Comparison of ENCODE assay signal across 1 fruit fly cellular context in the genomic region with DNA sequence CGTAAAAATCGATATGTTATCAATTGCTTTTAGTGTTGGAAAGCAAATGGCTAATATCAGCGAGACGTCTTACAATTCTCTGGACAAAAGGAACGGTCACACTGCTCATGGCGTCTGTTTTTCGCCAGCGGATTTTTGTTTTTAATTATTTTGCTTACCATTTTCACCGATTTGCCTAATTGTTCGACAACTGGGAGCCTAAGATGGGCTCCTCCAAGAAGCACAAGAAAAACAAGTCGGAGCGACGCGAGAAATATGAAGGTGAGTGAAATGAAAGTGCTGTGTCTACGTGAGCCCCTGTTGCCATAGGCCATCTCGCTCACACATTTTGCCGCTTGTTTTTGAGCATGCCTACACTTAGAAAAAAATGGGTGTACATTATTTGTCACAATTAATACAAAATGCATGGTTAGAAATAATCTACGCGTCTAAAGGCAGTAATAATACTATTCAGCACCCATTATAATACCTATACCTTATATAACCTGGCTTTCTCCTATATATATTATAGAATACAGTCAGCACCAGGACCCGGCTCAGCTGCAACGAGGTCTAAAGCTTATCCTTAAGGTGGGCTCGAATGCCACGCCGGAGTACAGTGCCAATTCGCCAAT.
TF ChIP-seq lines count a peak whose summit lies in the region.

Gene Brd7-9, plus strand, starts transcription at position 78 of the 614 bp plus-strand sequence.

TF ChIP-seq in whole organism, embryonic, 481 proteins besides CTCF, POLR2A, EP300 and RAD21 (continued from another document):
- TF ChIP-seq CrebB (tag; optimal IDR thresholded peaks at IDR 0.05; lab: Kevin White, UChicago) (peak; percentile 12), NK7.1 (GFP tag; optimal IDR thresholded peaks at IDR 0.05; lab: Kevin White, UChicago) (peak; percentile 73), CG12299 (tag; optimal IDR thresholded peaks at IDR 0.05; lab: Kevin White, UChicago) (peak; percentile 56), vnd (GFP tag; IDR thresholded peaks at IDR 0.05; lab: Robert Waterston, UW; ENCODE audit: partially characterized antibody) (peak; percentile 31; the same call in 1 of the 3 replicates), CG15514 (GFP tag; optimal IDR thresholded peaks at IDR 0.05; lab: Kevin White, UChicago) (peak; percentile 57), bigmax (GFP tag; optimal IDR thresholded peaks at IDR 0.05; lab: Kevin White, UChicago) (no peak), Atf-2 (GFP tag; optimal IDR thresholded peaks at IDR 0.05; lab: Kevin White, UChicago) (peak; percentile 51), rib (GFP tag; IDR thresholded peaks at IDR 0.05; lab: Robert Waterston, UW) (peak; percentile 73), br (optimal IDR thresholded peaks at IDR 0.05; lab: Kevin White, UChicago) (no peak), CG31365 (tag; optimal IDR thresholded peaks at IDR 0.05; lab: Kevin White, UChicago) (peak; percentile 48), prd (optimal IDR thresholded peaks at IDR 0.05; lab: Kevin White, UChicago) (no peak), prd (GFP tag; IDR thresholded peaks at IDR 0.05; lab: Robert Waterston, UW) (peak; percentile 78), CG4707 (GFP tag; optimal IDR thresholded peaks at IDR 0.05; lab: Kevin White, UChicago) (peak; percentile 48), Eip74EF (GFP tag; optimal IDR thresholded peaks at IDR 0.05; lab: Kevin White, UChicago) (peak in 1 of 2 experiments; percentile 64), CG8944 (GFP tag; optimal IDR thresholded peaks at IDR 0.05; lab: Kevin White, UChicago) (peak; percentile 56), ash1 (GFP tag; optimal IDR thresholded peaks at IDR 0.05; lab: Kevin White, UChicago) (peak; percentile 10), CG11696 (GFP tag; IDR thresholded peaks at IDR 0.05; lab: Robert Waterston, UW) (peak; percentile 78), unc-4 (GFP tag; IDR thresholded peaks at IDR 0.05; lab: Robert Waterston, UW; ENCODE audit: partially characterized antibody) (peak; percentile 39; the same call in 1 of the 2 replicates), gfzf (GFP tag; optimal IDR thresholded peaks at IDR 0.05; lab: Kevin White, UChicago) (peak; percentile 71), CG13123 (GFP tag; optimal IDR thresholded peaks at IDR 0.05; lab: Kevin White, UChicago) (peak; percentile 21), aop (GFP tag; IDR thresholded peaks at IDR 0.05; lab: Robert Waterston, UW) (no peak), CG10274 (GFP tag; optimal IDR thresholded peaks at IDR 0.05; lab: Kevin White, UChicago) (peak; percentile 7), Sox100B (GFP tag; optimal IDR thresholded peaks at IDR 0.05; lab: Kevin White, UChicago) (peak; percentile 55), CG6813 (GFP tag; optimal IDR thresholded peaks at IDR 0.05; lab: Kevin White, UChicago) (peak; percentile 76), tup (GFP tag; optimal IDR thresholded peaks at IDR 0.05; lab: Kevin White, UChicago) (peak; percentile 28), bab2 (GFP tag; optimal IDR thresholded peaks at IDR 0.05; lab: Kevin White, UChicago) (peak; percentile 70), CG15011 (GFP tag; optimal IDR thresholded peaks at IDR 0.05; lab: Kevin White, UChicago) (peak; percentile 45), ara (GFP tag; IDR thresholded peaks at IDR 0.05; lab: Robert Waterston, UW) (peak; percentile 72; the same call in 1 of the 2 replicates), caup (GFP tag; optimal IDR thresholded peaks at IDR 0.05; lab: Kevin White, UChicago; ENCODE audit: severe bottlenecking) (peak; percentile 78), peb (GFP tag; IDR thresholded peaks at IDR 0.05; lab: Robert Waterston, UW) (no peak), Aef1 (GFP tag; IDR thresholded peaks at IDR 0.05; lab: Robert Waterston, UW) (peak; percentile 60), slp2 (GFP tag; optimal IDR thresholded peaks at IDR 0.05; lab: Kevin White, UChicago) (peak; percentile 57), Asciz (GFP tag; optimal IDR thresholded peaks at IDR 0.05; lab: Kevin White, UChicago) (peak; percentile 61), org-1 (GFP tag; optimal IDR thresholded peaks at IDR 0.05; lab: Kevin White, UChicago) (peak; percentile 69), Fer2 (tag; optimal IDR thresholded peaks at IDR 0.05; lab: Kevin White, UChicago) (peak; percentile 10), lab (GFP tag; optimal IDR thresholded peaks at IDR 0.05; lab: Kevin White, UChicago) (peak; percentile 89), CG17612 (GFP tag; IDR thresholded peaks at IDR 0.05; lab: Robert Waterston, UW) (peak; percentile 47; the same call in 1 of the 2 replicates), sisA (GFP tag; IDR thresholded peaks at IDR 0.05; lab: Robert Waterston, UW) (peak; percentile 54), grau (tag; optimal IDR thresholded peaks at IDR 0.05; lab: Kevin White, UChicago) (peak; percentile 62), CG12236 (GFP tag; optimal IDR thresholded peaks at IDR 0.05; lab: Kevin White, UChicago) (no peak), CG12659 (GFP tag; optimal IDR thresholded peaks at IDR 0.05; lab: Kevin White, UChicago) (peak; percentile 62), CG8281 (tag; optimal IDR thresholded peaks at IDR 0.05; lab: Kevin White, UChicago) (no peak), CG9437 (GFP tag; optimal IDR thresholded peaks at IDR 0.05; lab: Kevin White, UChicago) (peak; percentile 48), exex (tag; optimal IDR thresholded peaks at IDR 0.05; lab: Kevin White, UChicago) (no peak), CG8089 (GFP tag; optimal IDR thresholded peaks at IDR 0.05; lab: Kevin White, UChicago) (no peak), CG18476 (GFP tag; optimal IDR thresholded peaks at IDR 0.05; lab: Kevin White, UChicago) (peak; percentile 57), CHES-1-like (GFP tag; optimal IDR thresholded peaks at IDR 0.05; lab: Kevin White, UChicago) (peak; percentile 25), jumu (GFP tag; optimal IDR thresholded peaks at IDR 0.05; lab: Kevin White, UChicago) (peak; percentile 65), CG9876 (GFP tag; optimal IDR thresholded peaks at IDR 0.05; lab: Kevin White, UChicago) (no peak), CG17568 (GFP tag; optimal IDR thresholded peaks at IDR 0.05; lab: Kevin White, UChicago) (peak; percentile 40), CG18599 (GFP tag; optimal IDR thresholded peaks at IDR 0.05; lab: Kevin White, UChicago) (peak; percentile 79), chn (GFP tag; optimal IDR thresholded peaks at IDR 0.05; lab: Kevin White, UChicago) (peak; percentile 57), pzg (GFP tag; optimal IDR thresholded peaks at IDR 0.05; lab: Kevin White, UChicago) (peak; percentile 61)
